Fruit fly (Drosophila melanogaster) whole organism, wandering third instar larva: ENCODE results near the gene CG16853.

Experiments used
- Abd-B ChIP-seq: fragments of >200 bp; optimal IDR thresholded peaks from 2 replicates; lab custom pipeline; 2017; ENCODE audit warnings: missing biosample characterization, missing genetic modification characterization
- CG32264 ChIP-seq: fragments of 200-800 bp; sonication (Bioruptor generic); optimal IDR thresholded peaks from 2 replicates; lab custom pipeline; 2016; ENCODE audit warnings: missing biosample characterization, missing genetic modification characterization
- CG9705 ChIP-seq: fragments of 200-800 bp; sonication (Bioruptor generic); optimal IDR thresholded peaks from 2 replicates; lab custom pipeline; 2018; ENCODE audit warnings: missing biosample characterization, mild to moderate bottlenecking, missing genetic modification characterization
- CrebA ChIP-seq: fragments of 200-800 bp; sonication (Bioruptor generic); optimal IDR thresholded peaks from 2 replicates; lab custom pipeline; 2016; ENCODE audit warnings: missing biosample characterization, mild to moderate bottlenecking, missing genetic modification characterization, borderline replicate concordance
- Dfd ChIP-seq: fragments of >200 bp; optimal IDR thresholded peaks from 2 replicates; lab custom pipeline; 2017; ENCODE audit warnings: missing biosample characterization, missing genetic modification characterization
- Dif ChIP-seq: fragments of 200-275, 200-300 bp; sonication (Bioruptor generic); optimal IDR thresholded peaks from 2 replicates; lab custom pipeline; 2018; ENCODE audit warnings: missing biosample characterization, missing genetic modification characterization; ENCODE audit not compliant: partially characterized antibody
- GATAd ChIP-seq: sonication (Bioruptor generic); optimal IDR thresholded peaks from 2 replicates; lab custom pipeline; 2016; ENCODE audit warnings: missing biosample characterization, missing genetic modification characterization
- HLH106 ChIP-seq: fragments of 200-800 bp; optimal IDR thresholded peaks from 3 replicates; lab custom pipeline; 2019; ENCODE audit warnings: missing biosample characterization, mild to moderate bottlenecking, missing genetic modification characterization, moderate library complexity
- Hr78 ChIP-seq: fragments of >200 bp; optimal IDR thresholded peaks from 2 replicates; lab custom pipeline; 2017; ENCODE audit warnings: missing biosample characterization, missing genetic modification characterization
- Hr83 ChIP-seq: fragments of 200-300 bp; sonication (Bioruptor generic); optimal IDR thresholded peaks from 2 replicates; lab custom pipeline; 2016; ENCODE audit warnings: missing biosample characterization, mild to moderate bottlenecking, missing genetic modification characterization, moderate library complexity; ENCODE audit not compliant: poor library complexity, severe bottlenecking
- Jra ChIP-seq: sonication (Bioruptor generic); optimal IDR thresholded peaks from 2 replicates; lab custom pipeline; 2016; ENCODE audit warnings: missing biosample characterization, missing genetic modification characterization
- Mio ChIP-seq: sonication (Bioruptor generic); optimal IDR thresholded peaks from 2 replicates; lab custom pipeline; 2016; ENCODE audit warnings: missing biosample characterization, missing genetic modification characterization
- Myc ChIP-seq: fragments of >200 bp; optimal IDR thresholded peaks from 2 replicates; lab custom pipeline; 2017
- OdsH ChIP-seq: fragments of 200-800 bp; sonication (Bioruptor generic); optimal IDR thresholded peaks from 2 replicates; lab custom pipeline; 2016; ENCODE audit warnings: missing biosample characterization, mild to moderate bottlenecking, missing genetic modification characterization
- Rel ChIP-seq, 2 experiments: fragments of 200-800 bp; sonication (Bioruptor generic) in 1 of 2; optimal IDR thresholded peaks; 2 replicates in 1 of 2; 3 replicates in 1 of 2; lab custom pipeline; 2016 to 2019; ENCODE audit warnings: mild to moderate bottlenecking in 2 of 2, missing biosample characterization in 2 of 2, missing genetic modification characterization in 2 of 2, moderate library complexity in 1 of 2
- Sp1 ChIP-seq: fragments of 200-800 bp; sonication (Bioruptor generic); optimal IDR thresholded peaks from 3 replicates; lab custom pipeline; 2019; ENCODE audit warnings: missing biosample characterization, mild to moderate bottlenecking, missing genetic modification characterization, moderate library complexity
- Vsx2 ChIP-seq: fragments of 200-300, 225-300 bp; sonication (Bioruptor generic); optimal IDR thresholded peaks from 2 replicates; lab custom pipeline; 2018; ENCODE audit warnings: missing biosample characterization, missing genetic modification characterization; ENCODE audit not compliant: partially characterized antibody
- br ChIP-seq: fragments of 200-800 bp; sonication (Bioruptor generic); optimal IDR thresholded peaks from 2 replicates; lab custom pipeline; 2016; ENCODE audit warnings: missing biosample characterization, missing genetic modification characterization
- brk ChIP-seq: fragments of 200-800 bp; sonication (Bioruptor generic); optimal IDR thresholded peaks from 2 replicates; lab custom pipeline; 2016; ENCODE audit warnings: missing biosample characterization, mild to moderate bottlenecking, missing genetic modification characterization
- dl ChIP-seq, 2 experiments: fragments of 175-275, 200-275 bp in 1 of 2; fragments of 200-275 bp in 1 of 2; sonication (Bioruptor generic); optimal IDR thresholded peaks; lab custom pipeline; 2018; ENCODE audit warnings: mild to moderate bottlenecking in 2 of 2, missing biosample characterization in 2 of 2, missing genetic modification characterization in 2 of 2, moderate library complexity in 2 of 2; ENCODE audit not compliant: partially characterized antibody in 2 of 2, insufficient read depth in 1 of 2
- dmrt93B ChIP-seq: fragments of 200-800 bp; sonication (Bioruptor generic); optimal IDR thresholded peaks from 2 replicates; lab custom pipeline; 2018; ENCODE audit warnings: missing biosample characterization, mild to moderate bottlenecking, missing genetic modification characterization
- dsf ChIP-seq: sonication (Bioruptor generic); optimal IDR thresholded peaks from 2 replicates; lab custom pipeline; 2016; ENCODE audit warnings: missing biosample characterization, missing genetic modification characterization, borderline replicate concordance
- ey ChIP-seq: fragments of 200-800 bp; sonication (Bioruptor generic); optimal IDR thresholded peaks from 2 replicates; lab custom pipeline; 2016; ENCODE audit warnings: missing biosample characterization, missing genetic modification characterization
- foxo ChIP-seq, 2 experiments: fragments of 200-800 bp; sonication (Bioruptor generic); optimal IDR thresholded peaks; 2 replicates in 1 of 2; 3 replicates in 1 of 2; lab custom pipeline; 2016 to 2017; ENCODE audit warnings: missing biosample characterization in 2 of 2, missing genetic modification characterization in 2 of 2
- fru ChIP-seq: fragments of 200-800 bp; sonication (Bioruptor generic); optimal IDR thresholded peaks from 3 replicates; lab custom pipeline; 2016; ENCODE audit warnings: missing biosample characterization, mild to moderate bottlenecking, missing genetic modification characterization
- h ChIP-seq: fragments of 200-800 bp; sonication (Bioruptor generic); optimal IDR thresholded peaks from 3 replicates; lab custom pipeline; 2016; ENCODE audit warnings: missing biosample characterization, mild to moderate bottlenecking, missing genetic modification characterization
- jim ChIP-seq: fragments of 175-275, 200-325 bp; sonication (Bioruptor generic); optimal IDR thresholded peaks from 2 replicates; lab custom pipeline; 2016; ENCODE audit warnings: missing biosample characterization, mild to moderate bottlenecking, missing genetic modification characterization
- lola ChIP-seq: fragments of >200 bp; optimal IDR thresholded peaks from 2 replicates; lab custom pipeline; 2017; ENCODE audit warnings: missing biosample characterization, missing genetic modification characterization
- pan ChIP-seq: fragments of >200 bp; optimal IDR thresholded peaks from 2 replicates; lab custom pipeline; 2017
- psq ChIP-seq: fragments of 200-800 bp; sonication (Bioruptor generic); optimal IDR thresholded peaks from 3 replicates; lab custom pipeline; 2017; ENCODE audit warnings: missing biosample characterization, mild to moderate bottlenecking, missing genetic modification characterization, moderate library complexity
- rgr ChIP-seq: fragments of 200-800 bp; sonication (Bioruptor generic); optimal IDR thresholded peaks from 3 replicates; lab custom pipeline; 2016; ENCODE audit warnings: missing biosample characterization, mild to moderate bottlenecking, missing genetic modification characterization
- sage ChIP-seq: fragments of 200-800 bp; sonication (Bioruptor generic); optimal IDR thresholded peaks from 2 replicates; lab custom pipeline; 2016; ENCODE audit warnings: missing biosample characterization, mild to moderate bottlenecking, missing genetic modification characterization
- sv ChIP-seq: fragments of 200-800 bp; sonication (Bioruptor generic); optimal IDR thresholded peaks from 3 replicates; lab custom pipeline; 2016; ENCODE audit warnings: missing biosample characterization, missing genetic modification characterization
- usp ChIP-seq: fragments of >200 bp; optimal IDR thresholded peaks from 2 replicates; lab custom pipeline; 2017; ENCODE audit warnings: missing biosample characterization, missing genetic modification characterization
- woc ChIP-seq: sonication (Bioruptor generic); optimal IDR thresholded peaks from 2 replicates; lab custom pipeline; 2016; ENCODE audit warnings: missing biosample characterization, mild to moderate bottlenecking, missing genetic modification characterization

The CG16853 gene

DNA sequence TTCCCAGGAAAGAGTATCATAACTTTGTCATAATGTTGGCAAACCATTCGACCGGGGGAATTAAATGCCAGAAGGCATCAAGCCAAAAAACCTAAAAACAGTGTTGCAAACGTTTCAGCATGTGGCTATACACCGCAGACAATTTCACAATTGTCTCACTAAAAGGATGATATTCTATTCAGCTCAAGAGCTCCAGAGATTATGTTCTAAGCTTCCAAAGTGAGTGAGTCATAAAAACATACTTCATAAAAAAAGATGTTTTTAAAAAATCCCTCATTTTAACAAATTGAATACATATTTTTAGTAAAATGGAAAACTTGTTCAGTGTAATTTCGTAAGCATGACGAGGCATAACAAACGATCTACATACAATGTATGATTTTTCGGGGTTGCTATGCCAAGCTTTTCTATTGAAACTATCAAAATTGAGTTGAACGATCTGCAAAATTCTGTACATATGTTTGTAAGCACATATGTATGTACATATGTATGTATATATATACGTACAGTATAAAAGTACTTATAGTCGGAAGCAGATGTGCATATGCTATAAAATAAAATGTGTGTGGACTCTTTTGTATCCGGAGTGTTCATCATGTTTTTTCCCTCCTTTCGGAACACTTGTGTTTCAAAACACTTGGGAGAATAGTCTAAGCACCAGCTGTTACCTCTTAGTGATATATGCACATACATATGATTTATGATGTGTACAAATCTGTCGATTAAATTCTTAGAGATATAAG is 27.0 kb upstream of the CG16853 start:
- TF ChIP-seq Hr83 (GFP tag; lab: Kevin White, UChicago) (no peak), OdsH (GFP tag; lab: Kevin White, UChicago) (no peak), jim (GFP tag; lab: Kevin White, UChicago) (no peak), fru (GFP tag; lab: Kevin White, UChicago) (no peak), HLH106 (tag; lab: Kevin White, UChicago) (no peak), Hr78 (GFP tag; lab: Kevin White, UChicago) (no peak), Dif (GFP tag; lab: Kevin White, UChicago) (no peak), CrebA (no peak), psq (GFP tag; lab: Kevin White, UChicago) (no peak), usp (GFP tag; lab: Kevin White, UChicago) (no peak), sv (GFP tag; lab: Kevin White, UChicago) (peak; percentile 75), Mio (GFP tag; lab: Kevin White, UChicago) (no peak), Dfd (GFP tag; lab: Kevin White, UChicago) (peak; percentile 2), dl (GFP tag; optimal IDR thresholded peaks at IDR 0.05; lab: Kevin White, UChicago; ENCODE audit: insufficient read depth in 1 of 2, partially characterized antibody in 2 of 2) (no peak), br (GFP tag; lab: Kevin White, UChicago) (no peak), pan (lab: Kevin White, UChicago) (no peak), brk (GFP tag; lab: Kevin White, UChicago) (no peak), dmrt93B (GFP tag; lab: Kevin White, UChicago) (no peak), sage (no peak), woc (GFP tag; lab: Kevin White, UChicago) (peak; percentile 29), Abd-B (GFP tag; lab: Kevin White, UChicago) (no peak), Sp1 (no peak)

DNA sequence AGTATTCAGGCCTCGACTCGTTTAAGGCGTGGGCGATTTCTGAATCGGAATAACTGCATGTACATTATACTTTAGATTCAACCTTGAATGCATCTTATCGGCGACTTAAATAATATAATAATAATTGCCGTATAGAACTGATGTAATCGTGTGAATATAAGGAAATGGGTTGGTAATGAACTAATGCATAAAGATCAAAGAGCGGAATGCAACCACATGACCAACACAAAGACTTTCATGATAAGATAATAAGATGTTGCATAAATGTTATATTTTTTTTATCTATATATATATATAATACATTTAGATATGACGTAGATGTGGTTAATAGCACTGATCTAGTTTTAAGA is 26.4 kb upstream of the CG16853 start:
- no peak for TF ChIP-seq HLH106 (tag; lab: Kevin White, UChicago)
- TF ChIP-seq Dif (GFP tag; lab: Kevin White, UChicago): no peak
- TF ChIP-seq fru (GFP tag; lab: Kevin White, UChicago): no peak
- no peak for TF ChIP-seq Abd-B (GFP tag; lab: Kevin White, UChicago)

DNA sequence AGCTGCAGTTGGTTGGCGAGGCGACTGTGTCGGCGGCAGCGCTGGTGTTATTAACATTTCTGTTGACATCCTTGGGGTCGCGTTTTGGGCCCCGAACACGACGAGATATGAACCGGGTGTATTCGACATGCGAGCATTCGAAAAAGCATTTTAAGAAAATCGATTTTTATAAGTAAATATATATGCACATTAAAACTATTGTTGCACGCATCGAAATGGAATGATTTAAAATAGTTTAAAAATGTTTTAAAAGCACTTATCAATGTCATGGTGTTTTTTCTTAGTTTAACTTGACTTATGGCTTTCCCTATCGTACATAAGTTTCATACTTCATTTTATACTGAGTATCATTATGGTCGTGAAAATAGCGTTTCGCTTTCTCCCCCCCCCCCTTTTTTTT is 20.3 kb upstream of the CG16853 start:
- TF ChIP-seq Hr78 (GFP tag; lab: Kevin White, UChicago) (no peak), sv (GFP tag; lab: Kevin White, UChicago) (no peak), CrebA (no peak), GATAd (GFP tag; lab: Kevin White, UChicago) (no peak), usp (GFP tag; lab: Kevin White, UChicago) (no peak), CG9705 (GFP tag; lab: Kevin White, UChicago) (no peak), Rel (GFP tag; optimal IDR thresholded peaks at IDR 0.05; lab: Kevin White, UChicago) (no peak), Rel (tag; optimal IDR thresholded peaks at IDR 0.05; lab: Kevin White, UChicago) (no peak), Myc (lab: Kevin White, UChicago) (no peak), Vsx2 (GFP tag; lab: Kevin White, UChicago) (no peak), CG32264 (no peak), foxo (GFP tag; optimal IDR thresholded peaks at IDR 0.05; lab: Kevin White, UChicago) (no peak)
- TF ChIP-seq, all 38 proteins: peak for 0

DNA sequence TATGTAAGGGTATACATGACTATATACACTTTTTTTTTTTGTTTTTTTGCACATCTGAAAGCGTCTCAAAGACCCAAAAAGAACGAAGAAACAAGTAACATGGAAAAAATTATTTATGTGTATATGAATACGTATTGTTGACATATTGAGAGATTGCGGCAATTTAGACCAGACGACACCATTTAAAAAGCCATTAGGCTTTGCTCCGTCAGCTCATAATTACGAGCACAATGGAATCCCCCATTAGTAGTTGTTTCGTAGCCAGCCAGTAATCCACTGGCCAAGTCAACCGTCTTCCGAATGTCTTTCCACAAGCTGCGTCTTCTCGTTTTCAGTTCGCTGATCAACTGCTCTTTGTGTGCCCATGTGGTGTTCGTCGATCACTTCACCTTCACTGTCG is 14.5 kb upstream of the CG16853 start, which contains the start of gene CG33640:
Gene CG33640 (plus strand): TSS at position 301 of the 400 bp plus-strand sequence.
- TF ChIP-seq Hr78 (GFP tag; lab: Kevin White, UChicago) (no peak), Abd-B (GFP tag; lab: Kevin White, UChicago) (no peak), ey (GFP tag; lab: Kevin White, UChicago) (no peak), dmrt93B (GFP tag; lab: Kevin White, UChicago) (no peak), dsf (GFP tag; lab: Kevin White, UChicago) (no peak), GATAd (GFP tag; lab: Kevin White, UChicago) (no peak), h (GFP tag; lab: Kevin White, UChicago) (no peak), usp (GFP tag; lab: Kevin White, UChicago) (no peak), Rel (GFP tag; optimal IDR thresholded peaks at IDR 0.05; lab: Kevin White, UChicago) (no peak), Rel (tag; optimal IDR thresholded peaks at IDR 0.05; lab: Kevin White, UChicago) (no peak), Dfd (GFP tag; lab: Kevin White, UChicago) (no peak), rgr (GFP tag; lab: Kevin White, UChicago) (no peak), Myc (lab: Kevin White, UChicago) (no peak), Sp1 (no peak), pan (lab: Kevin White, UChicago) (no peak), br (GFP tag; lab: Kevin White, UChicago) (no peak), Dif (GFP tag; lab: Kevin White, UChicago) (no peak), Hr83 (GFP tag; lab: Kevin White, UChicago) (no peak), CG32264 (no peak), Jra (no peak), lola (GFP tag; lab: Kevin White, UChicago) (no peak)
